Worm (Caenorhabditis elegans) whole organism, L4 larva: Measurements from ENCODE around the gene frpr-21.

Experiments
- D1046.2 ChIP-seq: fragments of 200-800 bp; sonication (Bioruptor generic); IDR thresholded peaks from 2 replicates; pipeline ENCODE4 v1.3.6; 2022; ENCODE audit warnings: missing genetic modification characterization, missing compliant biosample characterization
- zip-11 ChIP-seq: fragments of 200-800 bp; sonication (Bioruptor generic); IDR thresholded peaks from 2 replicates; pipeline ENCODE4 v1.3.6; 2022; ENCODE audit warnings: missing genetic modification characterization, missing compliant biosample characterization

ce11 chrII:10466552-10466951 lies 44.7 kb upstream of the frpr-21 start, which contains the start of gene tnc-2:
- no peak for TF ChIP-seq D1046.2 (GFP tag; lab: Robert Waterston, UW)
- TF ChIP-seq zip-11 (GFP tag; lab: Robert Waterston, UW) = no peak
